Worm (Caenorhabditis elegans): Measurements from ENCODE around the gene C49C8.8.

DNA sequence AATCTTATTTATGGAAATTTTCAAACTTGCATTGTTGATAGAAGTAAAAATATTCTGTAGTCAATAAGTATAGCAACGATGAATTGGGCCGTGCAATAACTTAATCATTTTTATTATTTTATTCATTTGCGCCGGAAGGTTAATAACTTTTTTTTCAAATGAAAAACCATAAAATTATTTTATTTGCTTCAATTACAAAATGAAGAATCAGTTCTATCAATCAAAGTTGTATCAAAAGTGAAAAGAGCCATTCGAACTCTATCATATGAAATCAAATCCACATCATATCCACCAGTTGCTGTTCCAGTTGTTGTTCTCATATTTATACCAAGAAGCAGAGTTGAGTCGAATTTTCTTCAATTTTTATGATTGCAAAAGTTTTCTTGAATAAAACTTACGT, 3.4 kb upstream of the C49C8.8 start, which contains the start of gene cyp-33E1:
- TF ChIP-seq F13H6.1 (tag; optimal IDR thresholded peaks at IDR 0.05) (no peak), tbx-2 (tag; optimal IDR thresholded peaks at IDR 0.05) (no peak), hlh-6 (tag; optimal IDR thresholded peaks at IDR 0.05) (no peak)
